Fruit fly (Drosophila melanogaster) whole organism, embryonic: ENCODE data around the gene Gsc.
A peak's percentile ranks its signal among the peaks of the same experiment; 100 is the strongest.

ENCODE experiments used
- Bdp1 ChIP-seq: fragments of 200-800 bp; sonication (Bioruptor generic); optimal IDR thresholded peaks from 3 replicates; lab custom pipeline; 2016; ENCODE audit warnings: missing biosample characterization, missing genetic modification characterization
- Bteb2 ChIP-seq: fragments of 200-800 bp; sonication (Bioruptor generic); optimal IDR thresholded peaks from 2 replicates; lab custom pipeline; 2016; ENCODE audit warnings: missing biosample characterization, missing genetic modification characterization
- CG10979 ChIP-seq: fragments of 200-800 bp; sonication (Bioruptor generic); optimal IDR thresholded peaks from 2 replicates; lab custom pipeline; 2018; ENCODE audit warnings: missing biosample characterization, mild to moderate bottlenecking, missing genetic modification characterization, moderate library complexity
- CG11247 ChIP-seq: fragments of 200-800 bp; sonication (Bioruptor generic); IDR thresholded peaks from 2 replicates; pipeline ENCODE4 v1.3.6; 2022; ENCODE audit warnings: missing biosample characterization, missing genetic modification characterization
- CG11398 ChIP-seq: fragments of 200-800 bp; sonication (Bioruptor generic); optimal IDR thresholded peaks from 2 replicates; lab custom pipeline; 2016; ENCODE audit warnings: missing biosample characterization, missing genetic modification characterization
- CG12104 ChIP-seq: fragments of 200-800 bp; sonication (Bioruptor generic); optimal IDR thresholded peaks from 3 replicates; lab custom pipeline; 2016; ENCODE audit warnings: missing biosample characterization, missing genetic modification characterization
- CG12155 ChIP-seq: fragments of 200-800 bp; sonication (Bioruptor generic); optimal IDR thresholded peaks from 3 replicates; lab custom pipeline; 2016; ENCODE audit warnings: missing biosample characterization, missing genetic modification characterization
- CG12236 ChIP-seq: fragments of 200-800 bp; sonication (Bioruptor generic); optimal IDR thresholded peaks from 2 replicates; lab custom pipeline; 2016; ENCODE audit warnings: missing biosample characterization, missing genetic modification characterization
- CG13287 ChIP-seq: fragments of 200-800 bp; sonication (Bioruptor generic); IDR thresholded peaks from 2 replicates; pipeline ENCODE4 v1.3.6; 2022; ENCODE audit warnings: missing biosample characterization, missing genetic modification characterization; ENCODE audit not compliant: partially characterized antibody
- CG14667 ChIP-seq: fragments of 200-800 bp; sonication (Bioruptor generic); IDR thresholded peaks from 2 replicates; pipeline ENCODE4 v1.3.6; 2022; ENCODE audit warnings: missing biosample characterization, missing genetic modification characterization
- CG15269 ChIP-seq: fragments of 200-800 bp; sonication (Bioruptor generic); optimal IDR thresholded peaks from 2 replicates; lab custom pipeline; 2018; ENCODE audit warnings: missing biosample characterization, mild to moderate bottlenecking, missing genetic modification characterization, moderate library complexity
- CG17385 ChIP-seq: fragments of 200-800 bp; sonication (Bioruptor generic); optimal IDR thresholded peaks from 3 replicates; lab custom pipeline; 2018; ENCODE audit warnings: missing biosample characterization, mild to moderate bottlenecking, missing genetic modification characterization
- CG2116 ChIP-seq: fragments of 200-800 bp; sonication (Bioruptor generic); optimal IDR thresholded peaks from 3 replicates; lab custom pipeline; 2018; ENCODE audit warnings: missing biosample characterization, mild to moderate bottlenecking, missing genetic modification characterization
- CG32532 ChIP-seq: fragments of 200-800 bp; sonication (Bioruptor generic); IDR thresholded peaks from 2 replicates; pipeline ENCODE4 v1.3.6; 2022; ENCODE audit warnings: missing biosample characterization, missing genetic modification characterization
- CG4360 ChIP-seq: fragments of 200-800 bp; sonication (Bioruptor generic); IDR thresholded peaks from 2 replicates; pipeline ENCODE4 v1.3.6; 2022; ENCODE audit warnings: missing biosample characterization, missing genetic modification characterization
- CG4820 ChIP-seq: fragments of 200-800 bp; sonication (Bioruptor generic); optimal IDR thresholded peaks from 3 replicates; lab custom pipeline; 2016; ENCODE audit warnings: missing biosample characterization, missing genetic modification characterization
- CG6765 ChIP-seq: fragments of 200-800 bp; sonication (Bioruptor generic); optimal IDR thresholded peaks from 3 replicates; lab custom pipeline; 2017; ENCODE audit warnings: missing biosample characterization, mild to moderate bottlenecking, missing genetic modification characterization
- CG6854 ChIP-seq: fragments of 200-800 bp; sonication (Bioruptor generic); optimal IDR thresholded peaks from 3 replicates; lab custom pipeline; 2017; ENCODE audit warnings: missing biosample characterization, mild to moderate bottlenecking, missing genetic modification characterization
- CG8388 ChIP-seq: fragments of 200-800 bp; sonication (Bioruptor generic); optimal IDR thresholded peaks from 2 replicates; lab custom pipeline; 2019; ENCODE audit warnings: missing biosample characterization, mild to moderate bottlenecking, missing genetic modification characterization, moderate library complexity
- CG9797 ChIP-seq: fragments of 200-800 bp; sonication (Bioruptor generic); optimal IDR thresholded peaks from 3 replicates; lab custom pipeline; 2018; ENCODE audit warnings: missing biosample characterization, mild to moderate bottlenecking, missing genetic modification characterization
- CG9932 ChIP-seq: fragments of 200-800 bp; sonication (Bioruptor generic); IDR thresholded peaks from 2 replicates; pipeline ENCODE4 v1.3.6; 2022; ENCODE audit warnings: missing biosample characterization, missing genetic modification characterization
- D19A ChIP-seq: fragments of 200-800 bp; optimal IDR thresholded peaks from 3 replicates; lab custom pipeline; 2019; ENCODE audit warnings: missing biosample characterization, mild to moderate bottlenecking, missing genetic modification characterization, moderate library complexity
- Dbx ChIP-seq: fragments of 200-800 bp; sonication (Bioruptor generic); IDR thresholded peaks from 3 replicates; pipeline ENCODE4 v1.3.6; 2022; ENCODE audit warnings: missing biosample characterization, missing genetic modification characterization
- Deaf1 ChIP-seq: fragments of 200-800 bp; optimal IDR thresholded peaks from 3 replicates; lab custom pipeline; 2019; ENCODE audit warnings: missing biosample characterization, mild to moderate bottlenecking, missing genetic modification characterization, moderate library complexity
- E2f2 ChIP-seq: fragments of 200-800 bp; sonication (Bioruptor generic); IDR thresholded peaks from 2 replicates; pipeline ENCODE4 v1.3.6; 2022; ENCODE audit warnings: missing biosample characterization, missing genetic modification characterization
- MTF-1 ChIP-seq: fragments of 200-800 bp; sonication (Bioruptor generic); optimal IDR thresholded peaks from 2 replicates; lab custom pipeline; 2018; ENCODE audit warnings: missing biosample characterization, mild to moderate bottlenecking, missing genetic modification characterization, borderline replicate concordance
- Max ChIP-seq: fragments of 200-800 bp; sonication (Bioruptor generic); optimal IDR thresholded peaks from 2 replicates; lab custom pipeline; 2016; ENCODE audit warnings: missing biosample characterization, mild to moderate bottlenecking, missing genetic modification characterization
- Mes4 ChIP-seq: fragments of 200-800 bp; sonication (Bioruptor generic); optimal IDR thresholded peaks from 2 replicates; lab custom pipeline; 2016; ENCODE audit warnings: missing biosample characterization, missing genetic modification characterization
- NK7.1 ChIP-seq: fragments of 200-800 bp; sonication (Bioruptor generic); optimal IDR thresholded peaks from 3 replicates; lab custom pipeline; 2016; ENCODE audit warnings: missing biosample characterization, missing genetic modification characterization
- Opbp ChIP-seq: fragments of 200-800 bp; sonication (Bioruptor generic); IDR thresholded peaks from 3 replicates; pipeline ENCODE4 v1.3.6; 2022; ENCODE audit warnings: missing biosample characterization, missing genetic modification characterization; ENCODE audit not compliant: partially characterized antibody
- Side ChIP-seq: fragments of 200-800 bp; sonication (Bioruptor generic); optimal IDR thresholded peaks from 2 replicates; lab custom pipeline; 2016; ENCODE audit warnings: missing biosample characterization, missing genetic modification characterization
- Sry-δ ChIP-seq: fragments of 200-800 bp; sonication (Bioruptor generic); optimal IDR thresholded peaks from 2 replicates; lab custom pipeline; 2016; ENCODE audit warnings: missing biosample characterization, missing genetic modification characterization
- Trl ChIP-seq, 3 experiments: fragments of >200 bp in 2 of 3; fragments of 200-800 bp in 1 of 3; sonication (Bioruptor generic) in 1 of 3; optimal IDR thresholded peaks; 2 replicates in 1 of 3; 3 replicates in 2 of 3; lab custom pipeline; 2016 to 2017; ENCODE audit warnings: missing biosample characterization in 1 of 3, missing genetic modification characterization in 1 of 3
- Vsx1 ChIP-seq: fragments of 200-800 bp; sonication (Bioruptor generic); optimal IDR thresholded peaks from 2 replicates; lab custom pipeline; 2017; ENCODE audit warnings: missing biosample characterization, mild to moderate bottlenecking, missing genetic modification characterization, missing genetic modification reagents
- ara ChIP-seq: fragments of 200-800 bp; sonication (Bioruptor generic); IDR thresholded peaks from 2 replicates; pipeline ENCODE4 v1.3.6; 2022; ENCODE audit warnings: missing biosample characterization, missing genetic modification characterization
- ato ChIP-seq: fragments of 200-800 bp; sonication (Bioruptor generic); IDR thresholded peaks from 2 replicates; pipeline ENCODE4 v1.3.6; 2022; ENCODE audit warnings: missing biosample characterization, missing genetic modification characterization; ENCODE audit not compliant: partially characterized antibody
- bbx ChIP-seq: fragments of 200-800 bp; sonication (Bioruptor generic); IDR thresholded peaks from 2 replicates; pipeline ENCODE4 v1.3.6; 2022; ENCODE audit warnings: missing biosample characterization, missing genetic modification characterization; ENCODE audit not compliant: partially characterized antibody
- bsh ChIP-seq, 2 experiments: fragments of 200-800 bp; sonication (Bioruptor generic); optimal IDR thresholded peaks; 2 replicates each; lab custom pipeline; 2017 to 2018; ENCODE audit warnings: mild to moderate bottlenecking in 2 of 2, missing biosample characterization in 2 of 2, missing genetic modification characterization in 2 of 2, moderate library complexity in 1 of 2
- cato ChIP-seq: fragments of 200-800 bp; sonication (Bioruptor generic); optimal IDR thresholded peaks from 2 replicates; lab custom pipeline; 2016; ENCODE audit warnings: missing biosample characterization, missing genetic modification characterization, borderline replicate concordance
- caup ChIP-seq: fragments of 200-800 bp; sonication (Bioruptor generic); optimal IDR thresholded peaks from 3 replicates; lab custom pipeline; 2017; ENCODE audit warnings: missing biosample characterization, mild to moderate bottlenecking, missing genetic modification characterization, moderate library complexity; ENCODE audit not compliant: severe bottlenecking
- chif ChIP-seq, 2 experiments: fragments of 200-800 bp; sonication (Bioruptor generic); optimal IDR thresholded peaks; 3 replicates each; lab custom pipeline; 2016; ENCODE audit warnings: missing biosample characterization in 2 of 2, missing genetic modification characterization in 2 of 2
- fd96Cb ChIP-seq: fragments of 200-800 bp; sonication (Bioruptor generic); optimal IDR thresholded peaks from 2 replicates; lab custom pipeline; 2018; ENCODE audit warnings: missing biosample characterization, mild to moderate bottlenecking, missing genetic modification characterization, moderate library complexity
- maf-S ChIP-seq: fragments of 200-800 bp; sonication (Bioruptor generic); optimal IDR thresholded peaks from 2 replicates; lab custom pipeline; 2016; ENCODE audit warnings: missing biosample characterization, missing genetic modification characterization
- pfk ChIP-seq: fragments of 200-800 bp; sonication (Bioruptor generic); optimal IDR thresholded peaks from 2 replicates; lab custom pipeline; 2018; ENCODE audit warnings: missing biosample characterization, mild to moderate bottlenecking, missing genetic modification characterization, moderate library complexity
- rib ChIP-seq: fragments of 200-800 bp; sonication (Bioruptor generic); IDR thresholded peaks from 2 replicates; pipeline ENCODE4 v1.3.6; 2022; ENCODE audit warnings: missing biosample characterization, missing genetic modification characterization
- sc ChIP-seq, 3 experiments: fragments of >200 bp in 2 of 3; fragments of 200-800 bp in 1 of 3; sonication (Bioruptor generic) in 1 of 3; optimal IDR thresholded peaks; 2 replicates in 2 of 3; 3 replicates in 1 of 3; lab custom pipeline; 2017; ENCODE audit warnings: mild to moderate bottlenecking in 1 of 3, missing biosample characterization in 1 of 3, missing genetic modification characterization in 1 of 3, missing genetic modification reagents in 1 of 3
- toy ChIP-seq: fragments of 200-800 bp; sonication (Bioruptor generic); IDR thresholded peaks from 2 replicates; pipeline ENCODE4 v1.3.6; 2022; ENCODE audit warnings: missing biosample characterization, missing genetic modification characterization
- vvl ChIP-seq: fragments of 200-800 bp; sonication (Bioruptor generic); IDR thresholded peaks from 2 replicates; pipeline ENCODE4 v1.3.6; 2022; ENCODE audit warnings: missing biosample characterization, missing genetic modification characterization
- zfh1 ChIP-seq: fragments of 200-800 bp; sonication (Bioruptor generic); IDR thresholded peaks from 3 replicates; pipeline ENCODE4 v1.3.6; 2022; ENCODE audit warnings: missing biosample characterization, missing genetic modification characterization

Gsc gene

dm6 chr2L:602439-602879 is 8.0 kb upstream of the Gsc start, which contains the start of gene CG13689 (continued):
- TF ChIP-seq CG11398 (GFP tag; lab: Kevin White, UChicago) (no peak), CG11247 (peak; percentile 78), CG8388 (GFP tag; lab: Kevin White, UChicago) (peak; percentile 16), chif (GFP tag; optimal IDR thresholded peaks at IDR 0.05; lab: Kevin White, UChicago) (peak in 1 of 2 experiments; percentile 67), fd96Cb (peak; percentile 46), cato (no peak), CG9797 (peak; percentile 2), bbx (no peak), Deaf1 (tag; lab: Kevin White, UChicago) (no peak), CG12104 (GFP tag; lab: Kevin White, UChicago) (peak; percentile 11), CG4360 (no peak), Bteb2 (no peak), rib (no peak), CG10979 (tag; lab: Kevin White, UChicago) (peak; percentile 96), maf-S (no peak), CG32532 (GFP tag; lab: Robert Waterston, UW) (peak; percentile 83), CG13287 (GFP tag; lab: Robert Waterston, UW) (peak; percentile 64), CG14667 (GFP tag; lab: Robert Waterston, UW) (peak; percentile 34), pfk (GFP tag; lab: Kevin White, UChicago) (peak; percentile 20), bsh (GFP tag; optimal IDR thresholded peaks at IDR 0.05; lab: Kevin White, UChicago) (peak in 1 of 2 experiments; percentile 39), CG6765 (GFP tag; lab: Kevin White, UChicago) (no peak), Opbp (GFP tag; lab: Robert Waterston, UW) (peak; percentile 41; the same call in 1 of the 3 replicates), caup (GFP tag; lab: Kevin White, UChicago) (peak; percentile 32), vvl (peak; percentile 68), CG2116 (GFP tag; lab: Kevin White, UChicago) (peak; percentile 70), sc (optimal IDR thresholded peaks at IDR 0.05; lab: Kevin White, UChicago) (no peak), sc (GFP tag; optimal IDR thresholded peaks at IDR 0.05; lab: Kevin White, UChicago) (no peak), Side (GFP tag; lab: Kevin White, UChicago) (peak; percentile 29), CG4820 (GFP tag; lab: Kevin White, UChicago) (peak; percentile 41), Vsx1 (peak; percentile 6), toy (GFP tag; lab: Robert Waterston, UW) (no peak), zfh1 (GFP tag; lab: Robert Waterston, UW) (peak; percentile 70), CG6854 (GFP tag; lab: Kevin White, UChicago) (no peak), ara (GFP tag; lab: Robert Waterston, UW) (no peak), MTF-1 (GFP tag; lab: Kevin White, UChicago) (peak; percentile 39), CG9932 (GFP tag; lab: Robert Waterston, UW) (peak; percentile 81), E2f2 (GFP tag; lab: Robert Waterston, UW) (peak; percentile 61), D19A (tag; lab: Kevin White, UChicago) (peak; percentile 4), Trl (optimal IDR thresholded peaks at IDR 0.05; lab: Kevin White, UChicago) (no peak), Trl (GFP tag; optimal IDR thresholded peaks at IDR 0.05; lab: Kevin White, UChicago) (peak; percentile 38), NK7.1 (GFP tag; lab: Kevin White, UChicago) (no peak), Mes4 (GFP tag; lab: Kevin White, UChicago) (no peak), CG15269 (tag; lab: Kevin White, UChicago) (no peak), Bdp1 (GFP tag; lab: Kevin White, UChicago) (peak; percentile 17), CG12155 (GFP tag; lab: Kevin White, UChicago) (peak; percentile 12), ato (GFP tag; lab: Robert Waterston, UW) (no peak), Sry-δ (GFP tag; lab: Kevin White, UChicago) (peak; percentile 41), Dbx (GFP tag; lab: Robert Waterston, UW) (no peak), CG17385 (GFP tag; lab: Kevin White, UChicago) (no peak), Max (GFP tag; lab: Kevin White, UChicago) (peak; percentile 36), CG12236 (GFP tag; lab: Kevin White, UChicago) (peak; percentile 0)
